Worm (Caenorhabditis elegans) whole organism, L2 larva: ENCODE data around the gene R74.2.

Source experiments
- F13H6.1 ChIP-seq: sonication (generic microtip); optimal IDR thresholded peaks from 2 replicates; lab custom pipeline; 2016; ENCODE audit warnings: missing genetic modification characterization, missing compliant biosample characterization
- Y55F3AM.14 ChIP-seq: fragments of 200-800 bp; sonication (Bioruptor generic); optimal IDR thresholded peaks from 2 replicates; lab custom pipeline; 2018; ENCODE audit warnings: mild to moderate bottlenecking, missing genetic modification characterization, missing compliant biosample characterization
- ZK546.5 ChIP-seq: sonication (generic microtip); optimal IDR thresholded peaks from 2 replicates; lab custom pipeline; 2017; ENCODE audit warnings: missing biosample characterization, missing genetic modification characterization
- alr-1 ChIP-seq: fragments of 150-350 bp; optimal IDR thresholded peaks from 2 replicates; lab custom pipeline; 2014; ENCODE audit warnings: missing biosample characterization, missing genetic modification characterization
- aly-2 ChIP-seq: fragments of 150-350 bp; optimal IDR thresholded peaks from 2 replicates; lab custom pipeline; 2014; ENCODE audit warnings: missing biosample characterization, missing genetic modification characterization
- blmp-1 ChIP-seq: sonication (generic microtip); optimal IDR thresholded peaks from 2 replicates; lab custom pipeline; 2017; ENCODE audit warnings: missing genetic modification characterization, mild to moderate bottlenecking, missing compliant biosample characterization, antibody characterized with exemption, moderate library complexity; ENCODE audit not compliant: insufficient read depth
- ceh-82 ChIP-seq: fragments of 150-350 bp; optimal IDR thresholded peaks from 2 replicates; lab custom pipeline; 2014; ENCODE audit warnings: missing biosample characterization, missing genetic modification characterization
- crh-2 ChIP-seq: sonication (generic microtip); optimal IDR thresholded peaks from 2 replicates; lab custom pipeline; 2017; ENCODE audit warnings: missing biosample characterization, missing genetic modification characterization
- dmd-4 ChIP-seq: sonication (generic microtip); optimal IDR thresholded peaks from 2 replicates; lab custom pipeline; 2017; ENCODE audit warnings: missing biosample characterization, missing genetic modification characterization
- egl-27 ChIP-seq: sonication (generic microtip); optimal IDR thresholded peaks from 3 replicates; lab custom pipeline; 2017; ENCODE audit warnings: missing biosample characterization, missing genetic modification reagents, missing genetic modification characterization
- elt-1 ChIP-seq: fragments of 150-350 bp; optimal IDR thresholded peaks from 2 replicates; lab custom pipeline; 2014; ENCODE audit warnings: missing biosample characterization, missing genetic modification characterization
- elt-3 ChIP-seq: sonication (generic microtip); optimal IDR thresholded peaks from 2 replicates; lab custom pipeline; 2017; ENCODE audit warnings: missing biosample characterization, missing genetic modification characterization
- fos-1 ChIP-seq: fragments of 150-350 bp; optimal IDR thresholded peaks from 2 replicates; lab custom pipeline; 2014; ENCODE audit warnings: missing biosample characterization, missing genetic modification characterization
- gmeb-1 ChIP-seq: fragments of 150-350 bp; optimal IDR thresholded peaks from 2 replicates; lab custom pipeline; 2014; ENCODE audit warnings: missing biosample characterization, missing genetic modification characterization
- lsy-2 ChIP-seq, 2 experiments: fragments of 150-350 bp in 1 of 2; sonication (generic microtip) in 1 of 2; optimal IDR thresholded peaks; 2 replicates each; lab custom pipeline; 2014 to 2017; ENCODE audit warnings: missing biosample characterization in 2 of 2, missing genetic modification characterization in 2 of 2
- mdl-1 ChIP-seq, 2 experiments: fragments of 150-350 bp in 1 of 2; sonication (generic microtip) in 1 of 2; optimal IDR thresholded peaks; 2 replicates each; lab custom pipeline; 2017; ENCODE audit warnings: missing biosample characterization in 2 of 2, missing genetic modification characterization in 2 of 2
- nhr-10 ChIP-seq: sonication (generic microtip); optimal IDR thresholded peaks from 2 replicates; lab custom pipeline; 2017; ENCODE audit warnings: missing biosample characterization, missing genetic modification characterization
- nhr-11 ChIP-seq: fragments of 150-350 bp; optimal IDR thresholded peaks from 2 replicates; lab custom pipeline; 2014; ENCODE audit warnings: missing biosample characterization, missing genetic modification characterization
- nhr-12 ChIP-seq: fragments of 150-350 bp; optimal IDR thresholded peaks from 2 replicates; lab custom pipeline; 2014; ENCODE audit warnings: missing biosample characterization, missing genetic modification characterization
- nhr-129 ChIP-seq: fragments of 150-350 bp; optimal IDR thresholded peaks from 2 replicates; lab custom pipeline; 2014; ENCODE audit warnings: missing biosample characterization, missing genetic modification characterization
- nhr-21 ChIP-seq: fragments of 150-350 bp; optimal IDR thresholded peaks from 2 replicates; lab custom pipeline; 2014; ENCODE audit warnings: missing biosample characterization, missing genetic modification characterization
- nhr-23 ChIP-seq: fragments of 150-350 bp; optimal IDR thresholded peaks from 2 replicates; lab custom pipeline; 2014; ENCODE audit warnings: missing biosample characterization, missing genetic modification reagents, missing genetic modification characterization
- nhr-237 ChIP-seq: fragments of 150-350 bp; optimal IDR thresholded peaks from 2 replicates; lab custom pipeline; 2014; ENCODE audit warnings: missing biosample characterization, missing genetic modification characterization
- nhr-25 ChIP-seq: fragments of 150-350 bp; sonication (generic microtip); optimal IDR thresholded peaks from 3 replicates; lab custom pipeline; 2014; ENCODE audit warnings: missing biosample characterization, missing genetic modification characterization
- nhr-6 ChIP-seq: fragments of 150-350 bp; optimal IDR thresholded peaks from 2 replicates; lab custom pipeline; 2014; ENCODE audit warnings: missing biosample characterization, missing genetic modification characterization
- nhr-77 ChIP-seq: fragments of 150-350 bp; optimal IDR thresholded peaks from 2 replicates; lab custom pipeline; 2014; ENCODE audit warnings: missing biosample characterization, missing genetic modification characterization
- peb-1 ChIP-seq: fragments of 150-350 bp; optimal IDR thresholded peaks from 2 replicates; lab custom pipeline; 2014; ENCODE audit warnings: missing biosample characterization, missing genetic modification characterization
- skn-1 ChIP-seq: sonication (generic microtip); optimal IDR thresholded peaks from 2 replicates; lab custom pipeline; 2017; ENCODE audit warnings: missing biosample characterization, missing genetic modification characterization
- sma-3 ChIP-seq: sonication (generic microtip); optimal IDR thresholded peaks from 2 replicates; lab custom pipeline; 2016; ENCODE audit warnings: missing genetic modification reagents, missing genetic modification characterization, missing compliant biosample characterization
- snpc-4 ChIP-seq: fragments of 150-350 bp; optimal IDR thresholded peaks from 2 replicates; lab custom pipeline; 2014; ENCODE audit warnings: missing biosample characterization, missing genetic modification characterization
- unc-39 ChIP-seq: fragments of 150-350 bp; optimal IDR thresholded peaks from 2 replicates; lab custom pipeline; 2014; ENCODE audit warnings: missing biosample characterization, missing genetic modification characterization
- unc-55 ChIP-seq: fragments of 150-350 bp; sonication (generic microtip); optimal IDR thresholded peaks from 3 replicates; lab custom pipeline; 2014; ENCODE audit warnings: missing biosample characterization, missing genetic modification reagents, missing genetic modification characterization
- unc-62 ChIP-seq: fragments of 150-350 bp; optimal IDR thresholded peaks from 2 replicates; lab custom pipeline; 2014; ENCODE audit warnings: missing biosample characterization, missing genetic modification reagents, missing genetic modification characterization
- zag-1 ChIP-seq: fragments of 150-350 bp; optimal IDR thresholded peaks from 2 replicates; lab custom pipeline; 2014; ENCODE audit warnings: missing biosample characterization, missing genetic modification characterization
- ztf-1 ChIP-seq: fragments of 200-800 bp; sonication (Bioruptor generic); conservative IDR thresholded peaks from 2 replicates; pipeline ENCODE4 v1.3.6; 2022; ENCODE audit warnings: missing genetic modification characterization, missing compliant biosample characterization
- ztf-4 ChIP-seq: fragments of 150-350 bp; optimal IDR thresholded peaks from 2 replicates; lab custom pipeline; 2014; ENCODE audit warnings: missing biosample characterization, missing genetic modification characterization

The R74.2 gene

DNA sequence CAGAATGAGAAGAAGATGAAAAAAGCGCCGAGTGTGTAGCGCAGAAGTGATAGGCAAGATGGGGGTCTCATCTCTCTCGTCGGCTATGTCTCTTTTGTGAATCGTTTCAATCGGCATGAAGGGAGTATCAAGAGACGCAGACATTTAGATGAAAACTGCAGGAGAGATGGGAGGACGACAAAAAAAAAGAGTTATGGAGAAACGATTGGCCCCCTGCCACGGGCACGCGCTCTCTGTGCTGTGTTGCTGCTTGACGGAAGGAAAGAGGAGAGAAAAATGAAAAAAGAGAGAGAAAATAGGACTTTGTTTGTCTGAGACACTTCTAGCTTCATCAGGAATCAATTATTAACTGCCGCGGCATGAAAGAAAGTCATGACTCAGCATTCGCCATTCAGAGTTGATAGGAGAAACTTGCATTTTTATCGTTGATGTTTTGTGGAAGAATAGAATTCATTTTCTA is 35.7 kb downstream of the R74.2 start (continued):
- TF ChIP-seq nhr-25 (tag; lab: Kevin White, UChicago) (peak; percentile 11), egl-27 (tag; lab: Kevin White, UChicago) (peak; percentile 82), zag-1 (tag; lab: Kevin White, UChicago) (peak; percentile 90), snpc-4 (tag; lab: Kevin White, UChicago) (peak; percentile 71), gmeb-1 (tag; lab: Kevin White, UChicago) (peak; percentile 35), nhr-77 (tag; lab: Kevin White, UChicago) (no peak), unc-39 (tag; lab: Kevin White, UChicago) (no peak), mdl-1 (tag; optimal IDR thresholded peaks at IDR 0.05; lab: Kevin White, UChicago) (peak; percentile 84 to 91), lsy-2 (tag; optimal IDR thresholded peaks at IDR 0.05; lab: Kevin White, UChicago) (peak; percentile 70 to 88), alr-1 (tag; lab: Kevin White, UChicago) (no peak), ceh-82 (tag; lab: Kevin White, UChicago) (no peak), ztf-1 (no peak), nhr-23 (no peak), nhr-10 (tag; lab: Kevin White, UChicago) (peak; percentile 20), ztf-4 (tag; lab: Kevin White, UChicago) (peak; percentile 84), ZK546.5 (no peak), peb-1 (no peak), crh-2 (tag; lab: Kevin White, UChicago) (peak; percentile 95), aly-2 (tag; lab: Kevin White, UChicago) (no peak), nhr-6 (tag; lab: Kevin White, UChicago) (peak; percentile 53), nhr-21 (tag; lab: Kevin White, UChicago) (peak; percentile 52), elt-1 (no peak), dmd-4 (no peak), F13H6.1 (peak; percentile 95), sma-3 (peak; percentile 52), nhr-237 (tag; lab: Kevin White, UChicago) (no peak), elt-3 (tag; lab: Kevin White, UChicago) (no peak), nhr-11 (tag; lab: Kevin White, UChicago) (peak; percentile 42)

DNA sequence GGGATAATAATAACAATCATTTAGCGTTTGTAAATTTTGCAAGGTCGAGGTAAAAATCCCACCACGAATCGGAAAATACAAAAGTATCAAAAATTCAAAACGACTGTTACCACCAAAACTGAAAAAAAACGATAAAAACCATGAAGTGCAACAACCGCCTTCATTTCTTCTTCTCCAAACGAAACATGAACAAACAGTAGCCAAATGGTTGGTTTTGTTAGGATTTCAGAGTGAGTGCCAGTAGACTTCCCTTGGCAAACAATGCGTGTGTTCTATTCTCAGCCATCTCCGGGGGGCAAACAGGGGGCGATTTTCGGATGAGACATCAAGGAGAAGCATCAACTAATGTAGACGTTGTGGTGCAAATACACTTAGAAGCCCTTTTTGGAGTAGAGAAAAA is 36.8 kb downstream of the R74.2 start:
- TF ChIP-seq nhr-23 (no peak), ZK546.5 (no peak), zag-1 (tag; lab: Kevin White, UChicago) (no peak), unc-55 (GFP tag; lab: Kevin White, UChicago) (no peak), ztf-4 (tag; lab: Kevin White, UChicago) (no peak), elt-3 (tag; lab: Kevin White, UChicago) (no peak), mdl-1 (tag; optimal IDR thresholded peaks at IDR 0.05; lab: Kevin White, UChicago) (no peak), nhr-12 (tag; lab: Kevin White, UChicago) (no peak)

DNA sequence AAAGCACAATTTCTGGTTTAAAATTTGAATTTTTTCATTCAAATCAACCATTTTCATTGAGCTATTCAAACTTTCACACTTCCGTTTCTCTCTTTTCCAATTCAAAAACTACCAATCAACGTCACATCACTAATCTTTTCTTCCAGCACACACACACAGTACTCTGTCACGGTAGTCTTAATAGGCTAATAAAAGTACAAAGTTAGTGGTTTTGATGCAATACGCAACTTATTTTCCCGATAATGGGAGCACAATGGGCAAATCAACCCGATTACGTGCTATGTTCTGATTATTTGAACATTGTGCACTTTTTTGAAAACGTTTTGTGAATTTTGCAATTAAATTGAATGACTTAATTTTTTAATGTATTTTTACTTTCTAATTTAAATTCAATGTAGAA is 39.4 kb downstream of the R74.2 start:
- TF ChIP-seq fos-1 (tag; lab: Kevin White, UChicago) (peak; percentile 80), ceh-82 (tag; lab: Kevin White, UChicago) (no peak)

DNA sequence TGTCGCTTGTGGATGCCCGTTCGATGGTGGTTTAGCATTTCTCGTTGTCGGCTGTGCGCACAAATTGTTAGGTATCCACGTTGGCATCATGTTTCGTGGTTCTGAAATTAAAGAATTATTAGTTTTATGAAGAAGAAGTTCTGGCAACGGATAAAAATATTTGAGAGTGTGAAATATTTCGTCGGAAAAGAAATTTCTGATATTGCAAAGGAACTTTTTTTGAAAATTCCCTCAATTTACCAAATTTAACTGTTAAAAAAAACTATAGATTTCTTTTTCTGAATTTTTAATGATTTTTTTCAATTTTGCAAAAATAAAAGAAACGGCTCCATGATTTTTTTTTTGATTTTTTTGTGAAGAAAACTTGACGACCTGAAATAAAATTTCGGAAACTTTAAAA is 40.0 kb downstream of the R74.2 start, which contains the start of gene mpk-1:
mpk-1 (minus strand) TSS at position 101 of the 400 bp plus-strand sequence.
- TF ChIP-seq blmp-1 (tag; lab: Kevin White, UChicago) (no peak), unc-62 (GFP tag; lab: Kevin White, UChicago) (no peak), ceh-82 (tag; lab: Kevin White, UChicago) (no peak), fos-1 (tag; lab: Kevin White, UChicago) (no peak), nhr-237 (tag; lab: Kevin White, UChicago) (no peak)
- TF ChIP-seq, all 48 proteins: peak for 0

DNA sequence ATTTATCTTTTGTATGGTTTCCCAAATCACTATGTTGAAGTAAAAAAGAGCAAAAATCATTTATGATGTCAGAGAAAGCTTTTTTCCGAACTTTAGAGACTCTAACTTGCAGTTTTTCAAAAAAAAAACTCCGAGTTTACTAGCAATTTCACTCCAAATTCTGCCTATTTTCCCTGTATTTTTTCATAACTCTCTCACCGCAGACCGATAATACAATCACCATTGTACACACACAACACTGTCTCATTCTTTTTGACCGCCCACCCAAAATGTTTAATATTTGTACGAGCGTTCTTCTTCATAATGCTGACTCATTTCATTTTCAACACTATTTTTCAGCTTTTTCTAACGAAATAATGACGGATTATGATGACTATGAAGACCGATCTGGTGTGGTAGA is 40.9 kb downstream of the R74.2 start, which contains the start of gene F43C1.5:
F43C1.5 (plus strand) TSS at position 301 of the 400 bp plus-strand sequence.
- TF ChIP-seq Y55F3AM.14 (GFP tag; lab: Kevin White, UChicago) (no peak), skn-1 (no peak), nhr-129 (tag; lab: Kevin White, UChicago) (no peak), alr-1 (tag; lab: Kevin White, UChicago) (no peak), snpc-4 (tag; lab: Kevin White, UChicago) (no peak), peb-1 (no peak)
